Fruit fly (Drosophila melanogaster): ENCODE data around the gene CG14985.

Gene CG14985

dm6 chr3L:3983466-3983946 lies 19.8 kb upstream of the CG14985 start, which contains the start of gene scrt:
scrt (plus strand) TSS chr3L:3983896.
- peak; percentile 51 for TF ChIP-seq HmgZ (tag; optimal IDR thresholded peaks at IDR 0.05)
- TF ChIP-seq twi (tag; optimal IDR thresholded peaks at IDR 0.05), result no peak
- TF ChIP-seq Side (GFP tag; optimal IDR thresholded peaks at IDR 0.05), result peak; percentile 21
- TF ChIP-seq CG12104 (GFP tag; optimal IDR thresholded peaks at IDR 0.05), result no peak
- peak; percentile 86 for TF ChIP-seq phol (tag; optimal IDR thresholded peaks at IDR 0.05)
- no peak for TF ChIP-seq ftz-f1 (GFP tag; optimal IDR thresholded peaks at IDR 0.05)
- TF ChIP-seq crol (GFP tag; IDR thresholded peaks at IDR 0.05), result no peak; the same call in 1 of the 2 replicates
- TF ChIP-seq ase (GFP tag; IDR thresholded peaks at IDR 0.05), result 0 out of 3 replicates have a peak, but pooled peaks have one; percentile 29
- TF ChIP-seq CG3995 (GFP tag; optimal IDR thresholded peaks at IDR 0.05), result no peak
- TF ChIP-seq danr (GFP tag; IDR thresholded peaks at IDR 0.05), result no peak
- TF ChIP-seq CG9727 (GFP tag; optimal IDR thresholded peaks at IDR 0.05), result peak; percentile 86
- TF ChIP-seq ewg (GFP tag; optimal IDR thresholded peaks at IDR 0.05), result peak; percentile 37
- TF ChIP-seq CG17385 (GFP tag; optimal IDR thresholded peaks at IDR 0.05), result peak; percentile 16
- TF ChIP-seq eve (GFP tag; optimal IDR thresholded peaks at IDR 0.05), result peak in 1 of 2 experiments; percentile 8
- TF ChIP-seq Myb (GFP tag; optimal IDR thresholded peaks at IDR 0.05), result peak; percentile 45
- no peak for TF ChIP-seq CG4360 (GFP tag; IDR thresholded peaks at IDR 0.05)
- no peak for TF ChIP-seq CG32772 (GFP tag; IDR thresholded peaks at IDR 0.05)
- peak; percentile 28 for TF ChIP-seq CG18619 (GFP tag; optimal IDR thresholded peaks at IDR 0.05)
- TF ChIP-seq row (GFP tag; IDR thresholded peaks at IDR 0.05), result peak; percentile 84
- no peak for TF ChIP-seq CG3281 (GFP tag; optimal IDR thresholded peaks at IDR 0.05)
- no peak for TF ChIP-seq az2 (GFP tag; optimal IDR thresholded peaks at IDR 0.05)
- no peak for TF ChIP-seq toy (GFP tag; IDR thresholded peaks at IDR 0.05)
- TF ChIP-seq CG2712 (tag; optimal IDR thresholded peaks at IDR 0.05), result peak; percentile 77
- no peak for TF ChIP-seq p53 (GFP tag; optimal IDR thresholded peaks at IDR 0.05)
- peak; percentile 57 for TF ChIP-seq CG18599 (GFP tag; optimal IDR thresholded peaks at IDR 0.05)
- peak; percentile 38 for TF ChIP-seq CG10543 (GFP tag; optimal IDR thresholded peaks at IDR 0.05)
- no peak for TF ChIP-seq CG1832 (GFP tag; optimal IDR thresholded peaks at IDR 0.05)
- TF ChIP-seq CG4424 (GFP tag; optimal IDR thresholded peaks at IDR 0.05), result peak; percentile 2
- TF ChIP-seq pfk (GFP tag; optimal IDR thresholded peaks at IDR 0.05), result peak; percentile 96
- no peak for TF ChIP-seq slou (GFP tag; optimal IDR thresholded peaks at IDR 0.05)
- TF ChIP-seq shn (GFP tag; optimal IDR thresholded peaks at IDR 0.05), result peak; percentile 41
- no peak for TF ChIP-seq disco-r (GFP tag; optimal IDR thresholded peaks at IDR 0.05)
- TF ChIP-seq Atf3 (GFP tag; optimal IDR thresholded peaks at IDR 0.05), result no peak
- peak; percentile 64 for TF ChIP-seq chn (GFP tag; optimal IDR thresholded peaks at IDR 0.05)
- TF ChIP-seq CG12155 (GFP tag; optimal IDR thresholded peaks at IDR 0.05), result no peak
- TF ChIP-seq vvl (GFP tag; IDR thresholded peaks at IDR 0.05), result 0 out of 2 replicates have a peak, but pooled peaks have one; percentile 39
- no peak for TF ChIP-seq Sin3A (optimal IDR thresholded peaks at IDR 0.05)
- TF ChIP-seq esg (GFP tag; conservative IDR thresholded peaks at IDR 0.05), result no peak
- peak; percentile 38 for TF ChIP-seq CG8290 (GFP tag; optimal IDR thresholded peaks at IDR 0.05)
- peak in 1 of 2 experiments; percentile 59 for TF ChIP-seq CG8290 (tag; optimal IDR thresholded peaks at IDR 0.05)
- no peak for TF ChIP-seq usp (GFP tag; optimal IDR thresholded peaks at IDR 0.05)
- 0 out of 2 replicates have a peak, but pooled peaks have one; percentile 24 for TF ChIP-seq Awh (GFP tag; IDR thresholded peaks at IDR 0.05)
- TF ChIP-seq TFAM (GFP tag; optimal IDR thresholded peaks at IDR 0.05), result no peak
- TF ChIP-seq bsh (GFP tag; optimal IDR thresholded peaks at IDR 0.05), result peak in 1 of 2 experiments; percentile 63
- no peak for TF ChIP-seq bigmax (GFP tag; optimal IDR thresholded peaks at IDR 0.05)
- no peak for TF ChIP-seq CG8944 (GFP tag; optimal IDR thresholded peaks at IDR 0.05)
- no peak for TF ChIP-seq CG10462 (GFP tag; optimal IDR thresholded peaks at IDR 0.05)
- peak; percentile 66 for TF ChIP-seq Hmr (GFP tag; optimal IDR thresholded peaks at IDR 0.05)
- no peak for TF ChIP-seq CG11085 (GFP tag; IDR thresholded peaks at IDR 0.05)
- no peak for TF ChIP-seq gsb (GFP tag; IDR thresholded peaks at IDR 0.05)
- TF ChIP-seq bbx (GFP tag; IDR thresholded peaks at IDR 0.05; ENCODE audit: partially characterized antibody), result no peak; the same call in 1 of the 2 replicates

Measured in whole organism, embryonic.